Fruit fly (Drosophila melanogaster): ENCODE measurements around the gene CG8031.

The CG8031 gene

dm6 chr3R:13032975-13033445 lies 21.9 kb upstream of the CG8031 start (continued):
- peak; percentile 55 for TF ChIP-seq gcm (GFP tag; optimal IDR thresholded peaks at IDR 0.05)
- no peak for TF ChIP-seq Meics (GFP tag; optimal IDR thresholded peaks at IDR 0.05)
- no peak for TF ChIP-seq slou (GFP tag; optimal IDR thresholded peaks at IDR 0.05)
- no peak for TF ChIP-seq CG18262 (tag; optimal IDR thresholded peaks at IDR 0.05)
- 0 out of 2 replicates have a peak, but pooled peaks have one; percentile 22 for TF ChIP-seq gsb (GFP tag; IDR thresholded peaks at IDR 0.05)
- TF ChIP-seq jumu (GFP tag; optimal IDR thresholded peaks at IDR 0.05) = no peak
- TF ChIP-seq pnt (GFP tag; optimal IDR thresholded peaks at IDR 0.05) = no peak
- TF ChIP-seq CG14667 (GFP tag; IDR thresholded peaks at IDR 0.05) = no peak
- no peak for TF ChIP-seq usp (GFP tag; optimal IDR thresholded peaks at IDR 0.05)
- peak; percentile 50 for TF ChIP-seq pfk (GFP tag; optimal IDR thresholded peaks at IDR 0.05)
- TF ChIP-seq Sox100B (GFP tag; optimal IDR thresholded peaks at IDR 0.05) = no peak
- no peak for TF ChIP-seq lbe (GFP tag; optimal IDR thresholded peaks at IDR 0.05)
- peak; percentile 60 for TF ChIP-seq Vsx1 (GFP tag; optimal IDR thresholded peaks at IDR 0.05)
- TF ChIP-seq dan (GFP tag; IDR thresholded peaks at IDR 0.05) = no peak
- no peak for TF ChIP-seq CG10654 (GFP tag; optimal IDR thresholded peaks at IDR 0.05)
- TF ChIP-seq lola (GFP tag; optimal IDR thresholded peaks at IDR 0.05) = no peak
- TF ChIP-seq ab (GFP tag; optimal IDR thresholded peaks at IDR 0.05) = no peak
- TF ChIP-seq CG12391 (tag; optimal IDR thresholded peaks at IDR 0.05) = peak; percentile 3
- no peak for TF ChIP-seq CG18011 (GFP tag; optimal IDR thresholded peaks at IDR 0.05)
- TF ChIP-seq pita (GFP tag; optimal IDR thresholded peaks at IDR 0.05) = no peak
- no peak for TF ChIP-seq CG10209 (GFP tag; optimal IDR thresholded peaks at IDR 0.05)
- no peak for TF ChIP-seq CG8290 (GFP tag; optimal IDR thresholded peaks at IDR 0.05)
- no peak for TF ChIP-seq CG8290 (tag; optimal IDR thresholded peaks at IDR 0.05)
- no peak for TF ChIP-seq zen2 (GFP tag; IDR thresholded peaks at IDR 0.05; ENCODE audit: partially characterized antibody)
- TF ChIP-seq CG1647 (GFP tag; optimal IDR thresholded peaks at IDR 0.05) = peak; percentile 5
- no peak for TF ChIP-seq CG13123 (GFP tag; optimal IDR thresholded peaks at IDR 0.05)
- TF ChIP-seq NC2α (GFP tag; optimal IDR thresholded peaks at IDR 0.05) = no peak
- TF ChIP-seq sob (GFP tag; IDR thresholded peaks at IDR 0.05) = peak; percentile 51; the same call in 1 of the 2 replicates
- TF ChIP-seq amos (GFP tag; IDR thresholded peaks at IDR 0.05; ENCODE audit: partially characterized antibody) = no peak
- TF ChIP-seq Abd-B (GFP tag; optimal IDR thresholded peaks at IDR 0.05) = no peak
- TF ChIP-seq Eip74EF (GFP tag; optimal IDR thresholded peaks at IDR 0.05) = no peak
- no peak for TF ChIP-seq CG1024 (GFP tag; IDR thresholded peaks at IDR 0.05)
- peak; percentile 73 for TF ChIP-seq cwo (GFP tag; optimal IDR thresholded peaks at IDR 0.05)
- no peak for TF ChIP-seq da (GFP tag; optimal IDR thresholded peaks at IDR 0.05)
- no peak for TF ChIP-seq sima (GFP tag; optimal IDR thresholded peaks at IDR 0.05)
- TF ChIP-seq lilli (GFP tag; optimal IDR thresholded peaks at IDR 0.05) = no peak
- TF ChIP-seq CG11085 (GFP tag; IDR thresholded peaks at IDR 0.05) = no peak
- no peak for TF ChIP-seq CG6654 (GFP tag; optimal IDR thresholded peaks at IDR 0.05)
- no peak for TF ChIP-seq CG5245 (GFP tag; optimal IDR thresholded peaks at IDR 0.05)
- TF ChIP-seq Blimp-1 (GFP tag; optimal IDR thresholded peaks at IDR 0.05) = no peak
- TF ChIP-seq Elba2 (GFP tag; optimal IDR thresholded peaks at IDR 0.05) = no peak
- no peak for TF ChIP-seq ash1 (GFP tag; optimal IDR thresholded peaks at IDR 0.05)
- TF ChIP-seq Xrp1 (GFP tag; IDR thresholded peaks at IDR 0.05) = no peak; the same call in 1 of the 2 replicates
- TF ChIP-seq zf30C (GFP tag; optimal IDR thresholded peaks at IDR 0.05) = no peak
- no peak for TF ChIP-seq tna (GFP tag; IDR thresholded peaks at IDR 0.05; ENCODE audit: partially characterized antibody)
- no peak for TF ChIP-seq CG6689 (GFP tag; IDR thresholded peaks at IDR 0.05)
- peak; percentile 82 for TF ChIP-seq Med (GFP tag)
- no peak for TF ChIP-seq CG34422 (GFP tag; IDR thresholded peaks at IDR 0.05)
- peak; percentile 30; the same call in 1 of the 3 replicates for TF ChIP-seq otp (GFP tag; IDR thresholded peaks at IDR 0.05)
- no peak for TF ChIP-seq GATAe (GFP tag; conservative IDR thresholded peaks at IDR 0.05)
- TF ChIP-seq CG9876 (GFP tag; optimal IDR thresholded peaks at IDR 0.05) = no peak
